Fruit fly (Drosophila melanogaster): ENCODE results near the gene CG17786.

Gene CG17786

DNA sequence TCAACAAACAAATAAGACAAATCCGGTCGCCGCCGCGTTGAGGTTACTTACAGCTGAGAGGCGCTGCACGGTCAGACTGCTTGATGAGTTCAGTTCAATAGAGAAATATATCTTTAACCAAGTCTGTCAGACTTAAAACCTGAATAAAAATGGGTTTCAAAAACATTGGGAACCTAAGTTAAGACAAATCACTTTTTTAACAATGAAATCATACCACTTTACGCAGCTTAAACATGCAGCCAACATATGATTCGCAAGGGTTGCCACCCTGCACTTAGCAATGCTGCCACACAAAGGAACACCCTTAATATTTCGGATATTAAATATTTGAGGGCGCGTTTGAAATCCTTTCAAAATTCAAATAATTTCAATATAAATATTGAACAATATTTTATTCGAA lies 29.9 kb downstream of the CG17786 start, which contains the start of gene CG5515:
CG5515 (minus strand) TSS at position 278 of the 400 bp plus-strand sequence.
- no peak for TF ChIP-seq EcR (GFP tag; optimal IDR thresholded peaks at IDR 0.05)
- TF ChIP-seq pan (optimal IDR thresholded peaks at IDR 0.05) = no peak
- TF ChIP-seq usp (GFP tag; optimal IDR thresholded peaks at IDR 0.05) = no peak
- TF ChIP-seq CG8478 (optimal IDR thresholded peaks at IDR 0.05) = no peak
- TF ChIP-seq psq (optimal IDR thresholded peaks at IDR 0.05) = no peak
- TF ChIP-seq Dll (optimal IDR thresholded peaks at IDR 0.05) = no peak

DNA sequence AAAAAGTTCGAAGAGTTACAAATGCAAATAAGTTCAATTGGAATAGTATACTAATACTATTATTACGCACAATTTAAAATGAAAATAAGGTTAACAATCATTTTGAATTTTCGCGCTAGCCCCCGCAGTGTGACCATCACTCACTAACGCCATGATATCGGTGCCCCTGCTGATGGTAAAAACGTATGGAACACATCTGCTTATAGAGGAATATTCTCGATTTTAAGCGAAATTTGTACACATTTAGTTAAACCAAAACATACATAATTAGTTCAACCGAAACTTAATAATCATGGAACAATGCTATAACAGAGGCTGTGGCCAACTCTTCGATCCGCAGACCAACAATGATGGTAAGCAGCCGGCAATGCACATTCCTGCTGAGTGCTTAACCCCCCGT lies 32.3 kb downstream of the CG17786 start, which contains the start of gene mora:
mora (plus strand) TSS at position 172 of the 400 bp plus-strand sequence.
- TF ChIP-seq usp (GFP tag; optimal IDR thresholded peaks at IDR 0.05) = no peak
- TF ChIP-seq Dll (optimal IDR thresholded peaks at IDR 0.05) = no peak
- no peak for TF ChIP-seq CG8478 (optimal IDR thresholded peaks at IDR 0.05)
- TF ChIP-seq pan (optimal IDR thresholded peaks at IDR 0.05) = no peak
- no peak for TF ChIP-seq EcR (GFP tag; optimal IDR thresholded peaks at IDR 0.05)
- no peak for TF ChIP-seq psq (optimal IDR thresholded peaks at IDR 0.05)

DNA sequence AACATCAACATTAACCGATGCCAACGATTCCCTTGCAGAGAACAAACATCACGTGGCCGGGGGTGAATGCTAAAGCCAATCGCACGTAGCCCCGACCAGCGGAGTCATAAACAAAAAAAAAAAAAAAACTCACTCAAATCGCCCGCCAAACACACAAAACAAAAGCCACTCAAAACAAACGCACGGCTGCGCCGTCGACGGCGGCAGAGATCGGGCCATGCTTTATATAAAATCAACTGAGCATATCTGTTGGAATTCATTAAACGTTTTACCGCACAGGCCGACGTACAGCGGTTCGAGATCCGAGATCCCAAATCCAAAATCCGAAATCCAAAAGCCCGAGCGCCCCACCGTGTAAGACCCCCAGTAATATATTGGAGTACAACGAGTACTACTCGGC lies 46.1 kb downstream of the CG17786 start, which contains the start of gene CG13606:
CG13606 (plus strand) TSS at position 250 of the 400 bp plus-strand sequence.
- no peak for TF ChIP-seq psq (optimal IDR thresholded peaks at IDR 0.05)
- no peak for TF ChIP-seq Dll (optimal IDR thresholded peaks at IDR 0.05)
- no peak for TF ChIP-seq usp (GFP tag; optimal IDR thresholded peaks at IDR 0.05)
- TF ChIP-seq CG8478 (optimal IDR thresholded peaks at IDR 0.05) = no peak

DNA sequence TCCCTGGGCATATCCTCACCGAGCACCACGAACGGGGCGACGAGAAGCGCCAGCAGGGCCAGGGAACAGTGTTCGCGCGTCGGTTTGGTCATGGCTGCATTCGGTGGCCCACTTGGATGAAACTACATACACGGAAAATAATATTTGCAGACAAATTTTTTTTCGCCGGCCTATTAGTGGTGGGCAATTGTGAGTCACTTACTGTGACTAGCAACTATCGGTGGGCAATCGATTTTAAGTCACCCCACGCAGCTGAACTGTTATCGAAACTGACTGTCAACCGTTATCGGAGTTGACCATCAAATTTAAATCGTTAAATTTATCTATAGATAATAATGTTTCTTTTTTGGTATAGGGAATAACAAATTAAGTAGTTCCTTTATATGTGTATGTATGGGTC lies 49.2 kb downstream of the CG17786 start, which contains the start of gene CG5510:
CG5510 (minus strand) TSS at position 201 of the 400 bp plus-strand sequence.
- TF ChIP-seq EcR (GFP tag; optimal IDR thresholded peaks at IDR 0.05) = no peak
- TF ChIP-seq psq (optimal IDR thresholded peaks at IDR 0.05) = no peak
- no peak for TF ChIP-seq usp (GFP tag; optimal IDR thresholded peaks at IDR 0.05)
- no peak for TF ChIP-seq Dll (optimal IDR thresholded peaks at IDR 0.05)
- no peak for TF ChIP-seq CG8478 (optimal IDR thresholded peaks at IDR 0.05)
- TF ChIP-seq pan (optimal IDR thresholded peaks at IDR 0.05) = no peak

Data from whole organism.